Worm (Caenorhabditis elegans): ENCODE measurements around the gene nhr-218.

Gene nhr-218

ce11 chrV:16244078-16244477 lies 14.2 kb upstream of the nhr-218 start, which contains the start of gene srh-104:
srh-104 (minus strand) TSS chrV:16244178.
- TF ChIP-seq jun-1 (tag; optimal IDR thresholded peaks at IDR 0.05), result no peak
- TF ChIP-seq nhr-102 (tag; optimal IDR thresholded peaks at IDR 0.05), result no peak
- no peak for TF ChIP-seq ztf-11 (tag; optimal IDR thresholded peaks at IDR 0.05)
- TF ChIP-seq nhr-77 (tag; optimal IDR thresholded peaks at IDR 0.05), result no peak
- TF ChIP-seq unc-130 (GFP tag; optimal IDR thresholded peaks at IDR 0.05), result no peak
- no peak for TF ChIP-seq F37D6.2 (tag; optimal IDR thresholded peaks at IDR 0.05)
- no peak for TF ChIP-seq madf-5 (GFP tag; IDR thresholded peaks at IDR 0.05)
- TF ChIP-seq pha-4 (GFP tag; IDR thresholded peaks at IDR 0.05), result no peak
- no peak for TF ChIP-seq pha-4 (tag; optimal IDR thresholded peaks at IDR 0.05)

- TF ChIP-seq duxl-1 (tag; optimal IDR thresholded peaks at IDR 0.05; ENCODE audit: poor library complexity) (no peak), lin-39 (tag; optimal IDR thresholded peaks at IDR 0.05) (no peak), unc-62 (GFP tag; optimal IDR thresholded peaks at IDR 0.05 in 1 of 2) (no peak), unc-62 (tag; optimal IDR thresholded peaks at IDR 0.05) (no peak), lir-3 (tag; optimal IDR thresholded peaks at IDR 0.05) (no peak), mdl-1 (tag; optimal IDR thresholded peaks at IDR 0.05) (no peak), mxl-3 (GFP tag; optimal IDR thresholded peaks at IDR 0.05) (no peak), ceh-82 (tag; optimal IDR thresholded peaks at IDR 0.05) (no peak), zfp-3 (GFP tag; conservative IDR thresholded peaks at IDR 0.05) (no peak), Y48G9A.11 (GFP tag; IDR thresholded peaks at IDR 0.05) (no peak), egl-43 (GFP tag; IDR thresholded peaks at IDR 0.05) (no peak), spr-1 (tag; optimal IDR thresholded peaks at IDR 0.05) (no peak), lsy-2 (tag; optimal IDR thresholded peaks at IDR 0.05) (no peak), nhr-28 (tag; optimal IDR thresholded peaks at IDR 0.05) (no peak), F49E8.2 (tag; optimal IDR thresholded peaks at IDR 0.05; ENCODE audit: borderline replicate concordance) (no peak), snpc-1.2 (GFP tag; IDR thresholded peaks at IDR 0.05) (no peak), nhr-77 (tag; optimal IDR thresholded peaks at IDR 0.05) (no peak), hmg-1.1 (GFP tag; IDR thresholded peaks at IDR 0.05) (no peak), lin-1 (GFP tag; IDR thresholded peaks at IDR 0.05) (no peak)
Measured at ce11 chrV:16246579-16246978, 11.7 kb upstream of the nhr-218 start, which contains the start of gene srh-95. srh-95 (plus strand) TSS chrV:16246879.

ce11 chrV:16249105-16249504 lies 9.1 kb upstream of the nhr-218 start:
- TF ChIP-seq fkh-10 (GFP tag; optimal IDR thresholded peaks at IDR 0.05) (no peak), ama-1 (optimal IDR thresholded peaks at IDR 0.05) (no peak), nhr-102 (tag; optimal IDR thresholded peaks at IDR 0.05) (no peak), T26A8.4 (GFP tag; IDR thresholded peaks at IDR 0.05) (no peak), fos-1 (tag; optimal IDR thresholded peaks at IDR 0.05) (no peak), dve-1 (tag; optimal IDR thresholded peaks at IDR 0.05; ENCODE audit: insufficient read depth) (no peak), Y48G9A.11 (GFP tag; IDR thresholded peaks at IDR 0.05) (no peak), zag-1 (tag; optimal IDR thresholded peaks at IDR 0.05) (no peak), nhr-41 (GFP tag; IDR thresholded peaks at IDR 0.05) (no peak), daf-12 (tag; optimal IDR thresholded peaks at IDR 0.05) (no peak), pha-4 (GFP tag; IDR thresholded peaks at IDR 0.05) (no peak), pha-4 (tag; optimal IDR thresholded peaks at IDR 0.05) (no peak), lin-29 (GFP tag; IDR thresholded peaks at IDR 0.05) (no peak), mxl-3 (GFP tag; optimal IDR thresholded peaks at IDR 0.05) (no peak), lsy-2 (tag; optimal IDR thresholded peaks at IDR 0.05) (no peak)

- TF ChIP-seq lin-29 (GFP tag; IDR thresholded peaks at IDR 0.05) (no peak), nhr-48 (tag; optimal IDR thresholded peaks at IDR 0.05) (no peak), dmd-8 (GFP tag; IDR thresholded peaks at IDR 0.05) (no peak), zip-11 (GFP tag; IDR thresholded peaks at IDR 0.05) (no peak), Y105C5A.15 (GFP tag; IDR thresholded peaks at IDR 0.05) (no peak), dmd-6 (GFP tag; IDR thresholded peaks at IDR 0.05) (no peak), nhr-41 (GFP tag; IDR thresholded peaks at IDR 0.05) (no peak), F37D6.2 (tag; optimal IDR thresholded peaks at IDR 0.05) (no peak), lir-3 (tag; optimal IDR thresholded peaks at IDR 0.05) (no peak), ZK546.5 (tag; optimal IDR thresholded peaks at IDR 0.05) (no peak), rbr-2 (tag; optimal IDR thresholded peaks at IDR 0.05) (no peak), nhr-10 (tag; optimal IDR thresholded peaks at IDR 0.05) (no peak), nhr-6 (tag; optimal IDR thresholded peaks at IDR 0.05) (no peak)
Measured at ce11 chrV:16253687-16254086, 4.6 kb upstream of the nhr-218 start, which contains the start of gene gcy-20. gcy-20 (minus strand) TSS chrV:16253787.

All from whole organism, L4 larva.